Worm (Caenorhabditis elegans): Measurements from ENCODE around the gene cutl-2.

Gene cutl-2

ce11 chrII:9724464-9724863 is at the start of gene cutl-2:
Gene cutl-2, minus strand, starts transcription at chrII:9724673.
- TF ChIP-seq dao-5 (tag; optimal IDR thresholded peaks at IDR 0.05) (no peak), him-1 (tag; optimal IDR thresholded peaks at IDR 0.05) (no peak), W03F9.2 (tag; optimal IDR thresholded peaks at IDR 0.05) (no peak)

- TF ChIP-seq W03F9.2 (tag; optimal IDR thresholded peaks at IDR 0.05): no peak
- no peak for TF ChIP-seq dao-5 (tag; optimal IDR thresholded peaks at IDR 0.05)
- no peak for TF ChIP-seq him-1 (tag; optimal IDR thresholded peaks at IDR 0.05)
Observed at ce11 chrII:9773892-9774581, 49.6 kb upstream of the cutl-2 start, which contains the start of gene ZK1321.4. Gene ZK1321.4, minus strand, starts transcription at chrII:9773942.

ce11 chrII:9769797-9770520 is 45.5 kb upstream of the cutl-2 start, which contains the start of gene aqp-10:
Gene aqp-10, minus strand, starts transcription at chrII:9769847.
- TF ChIP-seq him-1 (tag; optimal IDR thresholded peaks at IDR 0.05) (no peak), W03F9.2 (tag; optimal IDR thresholded peaks at IDR 0.05) (peak; percentile 53)

ce11 chrII:9764696-9765095 is 40.2 kb upstream of the cutl-2 start:
- no peak for TF ChIP-seq W03F9.2 (tag; optimal IDR thresholded peaks at IDR 0.05)
- no peak for TF ChIP-seq dao-5 (tag; optimal IDR thresholded peaks at IDR 0.05)
- TF ChIP-seq him-1 (tag; optimal IDR thresholded peaks at IDR 0.05): no peak

- TF ChIP-seq W03F9.2 (tag; optimal IDR thresholded peaks at IDR 0.05) (no peak), him-1 (tag; optimal IDR thresholded peaks at IDR 0.05) (no peak), dao-5 (tag; optimal IDR thresholded peaks at IDR 0.05) (no peak)
Observed at ce11 chrII:9759382-9759781, 34.9 kb upstream of the cutl-2 start.

ce11 chrII:9757651-9758282 is 33.3 kb upstream of the cutl-2 start, which contains the start of gene shk-1:
Gene shk-1, plus strand, starts transcription at chrII:9758232.
- no peak for TF ChIP-seq him-1 (tag; optimal IDR thresholded peaks at IDR 0.05)
- TF ChIP-seq W03F9.2 (tag; optimal IDR thresholded peaks at IDR 0.05): no peak
- TF ChIP-seq dao-5 (tag; optimal IDR thresholded peaks at IDR 0.05): no peak

- no peak for TF ChIP-seq dao-5 (tag; optimal IDR thresholded peaks at IDR 0.05)
- TF ChIP-seq him-1 (tag; optimal IDR thresholded peaks at IDR 0.05): no peak
- no peak for TF ChIP-seq W03F9.2 (tag; optimal IDR thresholded peaks at IDR 0.05)
Observed at ce11 chrII:9755425-9755824, 31.0 kb upstream of the cutl-2 start.

ce11 chrII:9753730-9754129 is 29.3 kb upstream of the cutl-2 start, which contains the start of gene ZK1321.1:
Gene ZK1321.1, plus strand, starts transcription at chrII:9754030.
- no peak for TF ChIP-seq him-1 (tag; optimal IDR thresholded peaks at IDR 0.05)
- TF ChIP-seq W03F9.2 (tag; optimal IDR thresholded peaks at IDR 0.05): no peak
- no peak for TF ChIP-seq dao-5 (tag; optimal IDR thresholded peaks at IDR 0.05)

- TF ChIP-seq dao-5 (tag; optimal IDR thresholded peaks at IDR 0.05) (no peak), W03F9.2 (tag; optimal IDR thresholded peaks at IDR 0.05) (no peak), him-1 (tag; optimal IDR thresholded peaks at IDR 0.05) (no peak)
Observed at ce11 chrII:9753056-9753455, 28.6 kb upstream of the cutl-2 start, which contains the start of gene Y53C12B.7. Gene Y53C12B.7, minus strand, starts transcription at chrII:9753218.

- TF ChIP-seq dao-5 (tag; optimal IDR thresholded peaks at IDR 0.05): no peak
- TF ChIP-seq him-1 (tag; optimal IDR thresholded peaks at IDR 0.05): no peak
- no peak for TF ChIP-seq W03F9.2 (tag; optimal IDR thresholded peaks at IDR 0.05)
Observed at ce11 chrII:9752278-9752677, 27.8 kb upstream of the cutl-2 start.

- TF ChIP-seq W03F9.2 (tag; optimal IDR thresholded peaks at IDR 0.05) (peak; percentile 85), dao-5 (tag; optimal IDR thresholded peaks at IDR 0.05) (no peak), him-1 (tag; optimal IDR thresholded peaks at IDR 0.05) (peak; percentile 14)
Observed at ce11 chrII:9746069-9746468, 21.6 kb upstream of the cutl-2 start, which contains the start of the genes Y53C12B.1 and nos-3. Gene Y53C12B.1, minus strand, starts transcription at chrII:9746078. Gene nos-3, plus strand, starts transcription at chrII:9746316.

ce11 chrII:9742784-9743183 is 18.3 kb upstream of the cutl-2 start, which contains the start of gene pno-1:
Gene pno-1, minus strand, starts transcription at chrII:9742884.
- TF ChIP-seq him-1 (tag; optimal IDR thresholded peaks at IDR 0.05) (no peak), W03F9.2 (tag; optimal IDR thresholded peaks at IDR 0.05) (no peak), dao-5 (tag; optimal IDR thresholded peaks at IDR 0.05) (no peak)

ce11 chrII:9741400-9741799 is 16.9 kb upstream of the cutl-2 start:
- TF ChIP-seq W03F9.2 (tag; optimal IDR thresholded peaks at IDR 0.05): no peak
- no peak for TF ChIP-seq dao-5 (tag; optimal IDR thresholded peaks at IDR 0.05)
- no peak for TF ChIP-seq him-1 (tag; optimal IDR thresholded peaks at IDR 0.05)

Measured in whole organism, L4/young adult.